Worm (Caenorhabditis elegans) whole organism, late embryonic: ENCODE measurements around the gene C14H10.2.

ENCODE experiments used
- F13H6.1 ChIP-seq: sonication (generic microtip); optimal IDR thresholded peaks from 2 replicates; lab custom pipeline; 2016; ENCODE audit warnings: missing genetic modification characterization, missing compliant biosample characterization
- ceh-14 ChIP-seq: sonication (generic microtip); optimal IDR thresholded peaks from 2 replicates; lab custom pipeline; 2016; ENCODE audit warnings: missing genotype, missing genetic modification characterization, missing compliant biosample characterization
- ceh-18 ChIP-seq: sonication (generic microtip); optimal IDR thresholded peaks from 2 replicates; lab custom pipeline; 2016; ENCODE audit warnings: missing genetic modification characterization, missing compliant biosample characterization
- ceh-34 ChIP-seq: sonication (generic microtip); optimal IDR thresholded peaks from 2 replicates; lab custom pipeline; 2016; ENCODE audit warnings: mild to moderate bottlenecking, missing genetic modification characterization, missing compliant biosample characterization
- ceh-48 ChIP-seq: sonication (generic microtip); optimal IDR thresholded peaks from 2 replicates; lab custom pipeline; 2016; ENCODE audit warnings: missing genetic modification characterization, inconsistent platforms, missing compliant biosample characterization
- hlh-15 ChIP-seq: sonication (generic microtip); optimal IDR thresholded peaks from 2 replicates; lab custom pipeline; 2016; ENCODE audit warnings: missing genetic modification characterization, missing compliant biosample characterization
- hlh-30 ChIP-seq: sonication (generic microtip); optimal IDR thresholded peaks from 2 replicates; lab custom pipeline; 2017; ENCODE audit warnings: antibody characterized with exemption, missing genetic modification characterization, missing compliant biosample characterization; ENCODE audit not compliant: insufficient read depth
- mec-3 ChIP-seq: sonication (generic microtip); optimal IDR thresholded peaks from 2 replicates; lab custom pipeline; 2016; ENCODE audit warnings: borderline replicate concordance, missing genetic modification characterization, missing compliant biosample characterization
- nfya-1 ChIP-seq: sonication (generic microtip); optimal IDR thresholded peaks from 2 replicates; lab custom pipeline; 2017; ENCODE audit warnings: missing genetic modification characterization, mild to moderate bottlenecking, missing compliant biosample characterization, antibody characterized with exemption, moderate library complexity
- pag-3 ChIP-seq: sonication (generic microtip); optimal IDR thresholded peaks from 2 replicates; lab custom pipeline; 2016; ENCODE audit warnings: missing compliant biosample characterization, missing genetic modification characterization, borderline replicate concordance
- pha-4 ChIP-seq: fragments of 150-350 bp; optimal IDR thresholded peaks from 2 replicates; lab custom pipeline; 2018; ENCODE audit warnings: missing biosample characterization, missing genetic modification reagents, missing genetic modification characterization
- sdc-2 ChIP-seq: sonication (generic microtip); optimal IDR thresholded peaks from 2 replicates; lab custom pipeline; 2016; ENCODE audit warnings: missing genotype, missing genetic modification characterization, missing compliant biosample characterization

- TF ChIP-seq F13H6.1 (tag; lab: Kevin White, UChicago) (no peak), pha-4 (tag; lab: Kevin White, UChicago) (no peak), hlh-15 (no peak), ceh-14 (tag; lab: Kevin White, UChicago) (no peak), sdc-2 (tag; lab: Kevin White, UChicago) (no peak), ceh-48 (tag; lab: Kevin White, UChicago) (no peak), ceh-34 (tag; lab: Kevin White, UChicago) (no peak), mec-3 (tag; lab: Kevin White, UChicago) (no peak), hlh-30 (no peak), nfya-1 (no peak), pag-3 (tag; lab: Kevin White, UChicago) (no peak), ceh-18 (tag; lab: Kevin White, UChicago) (no peak)
Measured at ce11 chrX:10274470-10274869, 21.8 kb upstream of the C14H10.2 start.
